Fruit fly (Drosophila melanogaster): ENCODE data around the gene Cht7.

Cht7 gene

dm6 chr3L:3060054-3060979 lies 46.4 kb downstream of the Cht7 start (continued):
- TF ChIP-seq bbx (GFP tag; IDR thresholded peaks at IDR 0.05; ENCODE audit: partially characterized antibody), result no peak
- TF ChIP-seq disco-r (GFP tag; optimal IDR thresholded peaks at IDR 0.05), result peak; percentile 96
- TF ChIP-seq Gug (GFP tag; IDR thresholded peaks at IDR 0.05), result peak; percentile 100
- TF ChIP-seq YL-1 (GFP tag; optimal IDR thresholded peaks at IDR 0.05), result peak; percentile 87
- peak; percentile 98 for TF ChIP-seq CG2678 (tag; optimal IDR thresholded peaks at IDR 0.05)
- TF ChIP-seq CG16813 (GFP tag; IDR thresholded peaks at IDR 0.05; ENCODE audit: partially characterized antibody), result no peak
- TF ChIP-seq insv (GFP tag; optimal IDR thresholded peaks at IDR 0.05), result peak; percentile 72 to 74
- TF ChIP-seq HmgZ (tag; optimal IDR thresholded peaks at IDR 0.05), result peak; percentile 99
- TF ChIP-seq zen (tag; optimal IDR thresholded peaks at IDR 0.05), result peak; percentile 94
- TF ChIP-seq Rfx (GFP tag; IDR thresholded peaks at IDR 0.05), result peak; percentile 100
- peak; percentile 99 for TF ChIP-seq Dbx (GFP tag; IDR thresholded peaks at IDR 0.05)
- TF ChIP-seq E2f1 (GFP tag; IDR thresholded peaks at IDR 0.05), result peak; percentile 99
- TF ChIP-seq Sox102F (GFP tag; optimal IDR thresholded peaks at IDR 0.05), result peak; percentile 99
- TF ChIP-seq pho (GFP tag; optimal IDR thresholded peaks at IDR 0.05), result peak; percentile 99
- TF ChIP-seq H15 (GFP tag; IDR thresholded peaks at IDR 0.05), result peak; percentile 99
- TF ChIP-seq Poxn (GFP tag; IDR thresholded peaks at IDR 0.05), result peak; percentile 97
- peak; percentile 98 for TF ChIP-seq CG12219 (GFP tag; optimal IDR thresholded peaks at IDR 0.05)
- TF ChIP-seq Dref (GFP tag; IDR thresholded peaks at IDR 0.05), result peak; percentile 53
- TF ChIP-seq CG7839 (tag; optimal IDR thresholded peaks at IDR 0.05), result peak; percentile 98
- TF ChIP-seq CG8924 (tag; optimal IDR thresholded peaks at IDR 0.05), result peak; percentile 96
- peak; percentile 97 for TF ChIP-seq nau (GFP tag; optimal IDR thresholded peaks at IDR 0.05)
- TF ChIP-seq nerfin-2 (GFP tag; IDR thresholded peaks at IDR 0.05; ENCODE audit: partially characterized antibody), result no peak
- TF ChIP-seq fd64A (GFP tag; optimal IDR thresholded peaks at IDR 0.05), result peak; percentile 94
- peak; percentile 100 for TF ChIP-seq otp (GFP tag; IDR thresholded peaks at IDR 0.05)
- TF ChIP-seq btn (GFP tag; optimal IDR thresholded peaks at IDR 0.05), result peak; percentile 97
- peak; percentile 99 for TF ChIP-seq ab (GFP tag; optimal IDR thresholded peaks at IDR 0.05)
- TF ChIP-seq pros (GFP tag; optimal IDR thresholded peaks at IDR 0.05), result no peak
- no peak for TF ChIP-seq hkb (optimal IDR thresholded peaks at IDR 0.05)
- peak; percentile 99 for TF ChIP-seq hkb (GFP tag; IDR thresholded peaks at IDR 0.05)
- TF ChIP-seq CG33213 (GFP tag; optimal IDR thresholded peaks at IDR 0.05), result peak; percentile 99
- peak; percentile 97 for TF ChIP-seq CG4820 (GFP tag; optimal IDR thresholded peaks at IDR 0.05)
- TF ChIP-seq Opbp (GFP tag; IDR thresholded peaks at IDR 0.05; ENCODE audit: partially characterized antibody), result no peak; the same call in 2 of the 3 replicates
- TF ChIP-seq lilli (GFP tag; optimal IDR thresholded peaks at IDR 0.05), result peak; percentile 99
- peak; percentile 100 for TF ChIP-seq lab (GFP tag; optimal IDR thresholded peaks at IDR 0.05)
- TF ChIP-seq CG1233 (GFP tag; optimal IDR thresholded peaks at IDR 0.05), result peak; percentile 98
- peak; percentile 99 for TF ChIP-seq ind (GFP tag; optimal IDR thresholded peaks at IDR 0.05)
- TF ChIP-seq CG18764 (GFP tag; optimal IDR thresholded peaks at IDR 0.05), result peak; percentile 96
- peak; percentile 94 for TF ChIP-seq mirr (GFP tag; optimal IDR thresholded peaks at IDR 0.05)
- TF ChIP-seq rib (GFP tag; IDR thresholded peaks at IDR 0.05), result peak; percentile 99
- peak; percentile 99 for TF ChIP-seq Atf3 (GFP tag; optimal IDR thresholded peaks at IDR 0.05)
- TF ChIP-seq CG10267 (tag; optimal IDR thresholded peaks at IDR 0.05), result peak; percentile 88
- peak; percentile 97 for TF ChIP-seq aop (GFP tag; IDR thresholded peaks at IDR 0.05)
- TF ChIP-seq dan (GFP tag; IDR thresholded peaks at IDR 0.05), result peak; percentile 98
- TF ChIP-seq CG17802 (tag; optimal IDR thresholded peaks at IDR 0.05), result peak; percentile 88
- no peak for TF ChIP-seq sc (optimal IDR thresholded peaks at IDR 0.05)
- TF ChIP-seq sc (GFP tag; optimal IDR thresholded peaks at IDR 0.05), result peak; percentile 97
- TF ChIP-seq bcd (GFP tag; optimal IDR thresholded peaks at IDR 0.05), result peak; percentile 99
- peak; percentile 97 for TF ChIP-seq onecut (GFP tag; IDR thresholded peaks at IDR 0.05)
- TF ChIP-seq dmrt11E (tag; optimal IDR thresholded peaks at IDR 0.05), result peak; percentile 92

Measured in whole organism, embryonic.